Worm (Caenorhabditis elegans): ENCODE data around the gene M01H9.5.
A peak's percentile ranks its signal among the peaks of the same experiment; 100 is the strongest.

The M01H9.5 gene

DNA sequence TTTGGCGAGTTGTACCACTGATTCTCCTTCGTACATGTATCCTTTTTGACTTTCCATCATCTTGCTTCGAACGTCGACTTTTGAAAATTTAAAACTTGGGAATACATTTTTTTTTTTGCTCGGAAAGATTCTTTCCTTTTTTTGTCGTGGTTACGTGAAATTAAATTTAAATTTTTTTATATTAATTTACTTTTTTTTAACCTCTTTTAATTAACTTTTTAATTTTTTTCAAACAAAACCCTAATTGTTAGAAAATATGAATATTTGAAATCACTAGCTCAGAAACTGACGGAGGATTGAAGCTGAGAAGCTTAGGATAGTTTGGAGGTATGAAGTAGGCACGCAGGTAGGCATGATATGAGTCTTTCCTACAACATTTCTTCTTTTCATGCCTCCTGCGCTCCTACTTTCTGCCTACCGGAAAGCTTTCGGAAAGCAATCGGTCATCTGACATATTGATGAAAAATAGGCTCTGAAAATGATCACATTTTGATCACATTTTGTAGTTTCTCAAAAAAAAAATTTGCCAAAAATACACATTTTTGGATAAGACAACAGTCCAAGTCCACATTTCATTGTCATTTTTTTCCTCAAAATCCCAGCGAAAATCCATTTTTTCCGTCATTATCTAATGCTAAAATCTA, 30.7 kb upstream of the M01H9.5 start, which contains the start of the genes R08C7.8 and R08C7.4:
R08C7.8 (minus strand) TSS at position 101 of the 644 bp plus-strand sequence.
R08C7.4 (plus strand) TSS at position 594 of the 644 bp plus-strand sequence.
- TF ChIP-seq lin-13 (tag; optimal IDR thresholded peaks at IDR 0.05) (no peak), sptf-1 (tag; optimal IDR thresholded peaks at IDR 0.05) (no peak), cnd-1 (tag; optimal IDR thresholded peaks at IDR 0.05) (no peak), ces-1 (GFP tag; optimal IDR thresholded peaks at IDR 0.05) (no peak), lin-32 (GFP tag; optimal IDR thresholded peaks at IDR 0.05) (no peak), nhr-2 (tag; optimal IDR thresholded peaks at IDR 0.05) (no peak), blmp-1 (tag; optimal IDR thresholded peaks at IDR 0.05) (no peak), mep-1 (tag; optimal IDR thresholded peaks at IDR 0.05) (no peak), unc-39 (tag; optimal IDR thresholded peaks at IDR 0.05) (no peak), ztf-11 (tag; optimal IDR thresholded peaks at IDR 0.05) (no peak), unc-62 (GFP tag; optimal IDR thresholded peaks at IDR 0.05) (no peak), bed-3 (GFP tag; optimal IDR thresholded peaks at IDR 0.05) (no peak), nhr-28 (tag; optimal IDR thresholded peaks at IDR 0.05) (no peak), ceh-83 (GFP tag; optimal IDR thresholded peaks at IDR 0.05) (no peak), elt-3 (tag; optimal IDR thresholded peaks at IDR 0.05) (no peak), sem-2 (GFP tag; optimal IDR thresholded peaks at IDR 0.05) (no peak), hlh-1 (tag; optimal IDR thresholded peaks at IDR 0.05) (no peak)

DNA sequence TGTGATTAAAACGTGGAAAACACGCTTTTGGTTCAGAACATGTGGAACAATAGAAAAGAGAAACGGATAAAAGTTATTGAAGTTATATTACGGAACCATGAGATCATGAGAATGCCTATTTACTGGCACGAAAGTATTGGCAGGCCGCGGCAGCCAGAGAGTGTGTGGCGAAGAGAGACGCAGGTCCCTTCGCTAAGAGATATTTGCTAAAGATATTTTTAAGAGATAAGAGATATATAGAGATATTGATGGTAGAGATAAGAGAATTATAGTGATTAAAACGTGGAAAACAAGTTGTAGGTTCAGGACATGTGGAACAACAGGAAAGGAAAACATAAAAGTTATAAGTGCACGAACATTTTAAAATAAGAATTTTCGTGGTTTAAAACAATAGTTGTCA, 27.5 kb upstream of the M01H9.5 start:
- TF ChIP-seq ham-2 (GFP tag; optimal IDR thresholded peaks at IDR 0.05) (peak; percentile 56), sptf-1 (tag; optimal IDR thresholded peaks at IDR 0.05) (no peak), elt-1 (tag; optimal IDR thresholded peaks at IDR 0.05; ENCODE audit: borderline replicate concordance, insufficient read depth) (peak; percentile 92)

DNA sequence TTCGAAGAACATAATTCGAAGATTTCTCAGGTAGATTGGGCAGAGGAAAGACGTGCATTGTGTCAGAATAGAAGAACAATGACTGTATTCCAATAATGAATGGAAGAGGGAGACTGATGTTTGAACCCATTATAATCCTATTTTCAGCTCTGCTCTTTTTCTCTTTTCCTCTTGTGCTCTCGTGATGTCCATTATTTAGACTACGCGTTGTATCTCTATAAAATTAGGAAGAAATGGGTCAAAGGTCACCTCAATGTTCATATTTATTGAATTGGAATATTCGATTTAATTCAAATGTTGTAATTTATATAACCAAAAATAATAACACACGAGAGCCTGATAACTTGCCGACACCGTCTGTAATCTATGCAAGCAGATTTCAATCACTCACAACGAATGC, 26.1 kb upstream of the M01H9.5 start, which contains the start of gene fbxb-74:
fbxb-74 (minus strand) TSS at position 101 of the 400 bp plus-strand sequence.
- TF ChIP-seq hlh-1 (tag; optimal IDR thresholded peaks at IDR 0.05) = no peak
- TF ChIP-seq nhr-2 (tag; optimal IDR thresholded peaks at IDR 0.05) = no peak
- no peak for TF ChIP-seq ces-1 (GFP tag; optimal IDR thresholded peaks at IDR 0.05)
- no peak for TF ChIP-seq tbx-8 (GFP tag; optimal IDR thresholded peaks at IDR 0.05)
- TF ChIP-seq bed-3 (GFP tag; optimal IDR thresholded peaks at IDR 0.05) = no peak
- TF ChIP-seq sem-2 (GFP tag; optimal IDR thresholded peaks at IDR 0.05) = no peak
- no peak for TF ChIP-seq unc-120 (tag; optimal IDR thresholded peaks at IDR 0.05; ENCODE audit: poor library complexity, severe bottlenecking)
- TF ChIP-seq sptf-1 (tag; optimal IDR thresholded peaks at IDR 0.05) = no peak
- no peak for TF ChIP-seq M03D4.4 (tag; optimal IDR thresholded peaks at IDR 0.05)
- TF ChIP-seq nhr-237 (tag; optimal IDR thresholded peaks at IDR 0.05) = no peak
- no peak for TF ChIP-seq ztf-11 (tag; optimal IDR thresholded peaks at IDR 0.05)
- no peak for TF ChIP-seq nhr-76 (tag; optimal IDR thresholded peaks at IDR 0.05)
- no peak for TF ChIP-seq elt-1 (tag; optimal IDR thresholded peaks at IDR 0.05; ENCODE audit: borderline replicate concordance, insufficient read depth)
- no peak for TF ChIP-seq ham-2 (GFP tag; optimal IDR thresholded peaks at IDR 0.05)
- TF ChIP-seq lin-13 (tag; optimal IDR thresholded peaks at IDR 0.05) = no peak
- no peak for TF ChIP-seq zip-8 (tag; optimal IDR thresholded peaks at IDR 0.05)
- no peak for TF ChIP-seq ceh-43 (GFP tag; optimal IDR thresholded peaks at IDR 0.05)
- no peak for TF ChIP-seq pha-4 (tag; optimal IDR thresholded peaks at IDR 0.05)
- no peak for TF ChIP-seq unc-62 (GFP tag; optimal IDR thresholded peaks at IDR 0.05)
- TF ChIP-seq nhr-12 (tag; optimal IDR thresholded peaks at IDR 0.05) = no peak

DNA sequence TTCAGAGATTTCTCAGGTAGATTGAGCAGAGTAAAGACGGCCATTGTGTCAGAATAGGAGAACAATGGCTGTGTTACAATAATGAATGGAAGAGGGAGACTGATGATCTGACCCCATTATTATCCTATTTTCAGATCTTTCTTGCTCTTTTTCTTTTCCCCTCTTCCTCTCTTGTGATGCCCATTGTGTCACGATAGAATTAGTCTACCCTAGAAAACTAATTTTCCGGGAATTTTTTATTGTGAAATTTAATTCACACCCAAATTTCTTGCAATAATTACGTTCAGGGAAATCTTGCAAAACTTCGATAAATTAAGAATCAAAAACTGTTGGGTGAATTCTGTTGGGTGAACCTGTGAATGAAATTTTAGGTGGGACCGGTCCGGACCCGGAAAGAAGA, 24.2 kb upstream of the M01H9.5 start, which contains the start of gene fbxb-75:
fbxb-75 (minus strand) TSS at position 101 of the 400 bp plus-strand sequence.
- TF ChIP-seq unc-39 (tag; optimal IDR thresholded peaks at IDR 0.05) (no peak), elt-1 (tag; optimal IDR thresholded peaks at IDR 0.05; ENCODE audit: borderline replicate concordance, insufficient read depth) (peak; percentile 28)

DNA sequence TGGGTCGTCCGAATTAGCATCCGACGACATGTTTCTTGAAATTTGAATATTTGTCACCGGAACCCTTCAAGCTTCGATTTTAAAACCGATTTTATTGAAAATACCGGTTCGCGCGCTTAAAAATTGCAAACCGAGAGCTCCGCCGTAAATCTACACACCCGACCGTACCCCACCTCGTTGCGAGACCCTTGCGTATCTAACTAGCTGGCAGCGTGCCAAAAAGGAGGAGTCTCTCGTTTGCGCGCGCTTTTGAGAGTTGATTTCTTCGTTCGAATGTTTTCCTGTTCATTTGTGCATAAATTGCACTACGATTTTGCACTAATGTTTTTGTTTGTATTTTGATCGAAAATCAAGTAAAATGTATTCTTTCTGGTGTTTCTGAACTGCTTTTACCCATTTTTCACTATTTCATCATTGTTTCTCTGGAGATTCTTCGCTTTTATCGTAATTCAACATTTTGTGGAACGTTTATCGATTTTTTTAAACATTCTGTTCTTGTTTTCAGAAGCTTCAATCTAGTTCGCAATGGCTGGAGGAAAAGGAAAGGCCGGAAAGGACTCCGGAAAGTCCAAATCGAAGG, 19.5 kb upstream of the M01H9.5 start, which contains the start of the genes wapl-1 and htz-1:
wapl-1 (minus strand) TSS at position 30 of the 580 bp plus-strand sequence.
htz-1 (plus strand) TSS at position 506 of the 580 bp plus-strand sequence.
- TF ChIP-seq mls-2 (tag; optimal IDR thresholded peaks at IDR 0.05) (peak; percentile 52), pha-4 (tag; optimal IDR thresholded peaks at IDR 0.05) (peak; percentile 96), unc-62 (GFP tag; optimal IDR thresholded peaks at IDR 0.05) (peak; percentile 78), ces-1 (GFP tag; optimal IDR thresholded peaks at IDR 0.05) (peak; percentile 70), ceh-39 (tag; optimal IDR thresholded peaks at IDR 0.05) (peak; percentile 90), ceh-43 (GFP tag; optimal IDR thresholded peaks at IDR 0.05) (no peak), hlh-1 (tag; optimal IDR thresholded peaks at IDR 0.05) (peak; percentile 67), bed-3 (GFP tag; optimal IDR thresholded peaks at IDR 0.05) (no peak), ham-2 (GFP tag; optimal IDR thresholded peaks at IDR 0.05) (no peak), mep-1 (tag; optimal IDR thresholded peaks at IDR 0.05) (peak; percentile 96), unc-120 (tag; optimal IDR thresholded peaks at IDR 0.05; ENCODE audit: poor library complexity, severe bottlenecking) (peak; percentile 46), lsy-2 (tag; optimal IDR thresholded peaks at IDR 0.05) (peak; percentile 99), nhr-76 (tag; optimal IDR thresholded peaks at IDR 0.05) (no peak), lin-32 (GFP tag; optimal IDR thresholded peaks at IDR 0.05) (peak; percentile 30), unc-39 (tag; optimal IDR thresholded peaks at IDR 0.05) (no peak), drap-1 (GFP tag; optimal IDR thresholded peaks at IDR 0.05) (peak; percentile 32), cnd-1 (tag; optimal IDR thresholded peaks at IDR 0.05) (peak; percentile 44), nhr-237 (tag; optimal IDR thresholded peaks at IDR 0.05) (peak; percentile 87), sptf-1 (tag; optimal IDR thresholded peaks at IDR 0.05) (peak; percentile 61), lin-13 (tag; optimal IDR thresholded peaks at IDR 0.05) (peak; percentile 96), nhr-2 (tag; optimal IDR thresholded peaks at IDR 0.05) (peak; percentile 63), mab-5 (tag; optimal IDR thresholded peaks at IDR 0.05) (no peak), ceh-83 (GFP tag; optimal IDR thresholded peaks at IDR 0.05) (peak; percentile 33)

Data from whole organism, mixed stage, embryonic.